Fruit fly (Drosophila melanogaster) whole organism, embryonic: Measurements from ENCODE around the gene CkIIalpha-i3.

Source experiments
- Antp ChIP-seq: fragments of 200-800 bp; sonication (Bioruptor generic); optimal IDR thresholded peaks from 3 replicates; lab custom pipeline; 2016; ENCODE audit warnings: missing biosample characterization, missing genetic modification characterization
- Atf3 ChIP-seq: fragments of 200-800 bp; sonication (Bioruptor generic); optimal IDR thresholded peaks from 3 replicates; lab custom pipeline; 2016; ENCODE audit warnings: missing biosample characterization, missing genetic modification characterization
- Atf6 ChIP-seq: fragments of 200-800 bp; sonication (Bioruptor generic); IDR thresholded peaks from 2 replicates; pipeline ENCODE4 v1.3.6; 2022; ENCODE audit warnings: missing biosample characterization, missing genetic modification characterization
- Bgb ChIP-seq: fragments of 200-800 bp; sonication (Bioruptor generic); IDR thresholded peaks from 2 replicates; pipeline ENCODE4 v1.3.6; 2022; ENCODE audit warnings: missing biosample characterization, missing genetic modification characterization; ENCODE audit not compliant: partially characterized antibody
- Bteb2 ChIP-seq: fragments of 200-800 bp; sonication (Bioruptor generic); optimal IDR thresholded peaks from 2 replicates; lab custom pipeline; 2016; ENCODE audit warnings: missing biosample characterization, missing genetic modification characterization
- CG15479 ChIP-seq: fragments of 200-800 bp; sonication (Bioruptor generic); optimal IDR thresholded peaks from 3 replicates; lab custom pipeline; 2019; ENCODE audit warnings: missing biosample characterization, mild to moderate bottlenecking, missing genetic modification characterization, moderate library complexity
- CG1832 ChIP-seq: fragments of 200-800 bp; sonication (Bioruptor generic); optimal IDR thresholded peaks from 2 replicates; lab custom pipeline; 2017; ENCODE audit warnings: missing biosample characterization, mild to moderate bottlenecking, missing genetic modification characterization, inconsistent platforms
- CG2120 ChIP-seq: fragments of 200-800 bp; sonication (Bioruptor generic); optimal IDR thresholded peaks from 3 replicates; lab custom pipeline; 2016; ENCODE audit warnings: missing biosample characterization, missing genetic modification characterization
- CG2129 ChIP-seq: fragments of 200-800 bp; sonication (Bioruptor generic); IDR thresholded peaks from 2 replicates; pipeline ENCODE4 v1.3.6; 2022; ENCODE audit warnings: missing biosample characterization, missing genetic modification characterization; ENCODE audit not compliant: partially characterized antibody
- CG3163 ChIP-seq: fragments of 200-800 bp; sonication (Bioruptor generic); optimal IDR thresholded peaks from 3 replicates; lab custom pipeline; 2016; ENCODE audit warnings: missing biosample characterization, missing genetic modification characterization
- CG3281 ChIP-seq: fragments of 200-800 bp; sonication (Bioruptor generic); optimal IDR thresholded peaks from 3 replicates; lab custom pipeline; 2017; ENCODE audit warnings: missing biosample characterization, mild to moderate bottlenecking, missing genetic modification characterization
- CG6175 ChIP-seq: fragments of 200-800 bp; sonication (Bioruptor generic); IDR thresholded peaks from 3 replicates; pipeline ENCODE4 v1.3.6; 2022; ENCODE audit warnings: missing biosample characterization, missing genetic modification characterization
- CG8359 ChIP-seq: fragments of 200-800 bp; sonication (Bioruptor generic); optimal IDR thresholded peaks from 2 replicates; lab custom pipeline; 2017; ENCODE audit warnings: missing biosample characterization, mild to moderate bottlenecking, missing genetic modification characterization, borderline replicate concordance
- Chrac-16 ChIP-seq: fragments of 200-800 bp; sonication (Bioruptor generic); optimal IDR thresholded peaks from 3 replicates; lab custom pipeline; 2016; ENCODE audit warnings: missing biosample characterization, missing genetic modification characterization
- Doc3 ChIP-seq: fragments of 200-800 bp; sonication (Bioruptor generic); IDR thresholded peaks from 3 replicates; pipeline ENCODE4 v1.3.6; 2022; ENCODE audit warnings: missing biosample characterization, missing genetic modification characterization; ENCODE audit not compliant: partially characterized antibody
- GATAe ChIP-seq: fragments of 200-800 bp; sonication (Bioruptor generic); conservative IDR thresholded peaks from 2 replicates; pipeline ENCODE4 v1.3.6; 2022; ENCODE audit warnings: missing biosample characterization, missing genetic modification characterization
- Lim3 ChIP-seq: fragments of 200-800 bp; sonication (Bioruptor generic); IDR thresholded peaks from 2 replicates; pipeline ENCODE4 v1.3.6; 2022; ENCODE audit warnings: missing biosample characterization, missing genetic modification characterization
- MESR4 ChIP-seq: fragments of 200-800 bp; sonication (Bioruptor generic); optimal IDR thresholded peaks from 2 replicates; lab custom pipeline; 2018; ENCODE audit warnings: missing biosample characterization, mild to moderate bottlenecking, missing genetic modification characterization, moderate library complexity
- Med ChIP-seq: fragments of 200-800 bp; sonication (Bioruptor generic); peaks from one replicate; lab custom pipeline; 2016; ENCODE audit warnings: missing biosample characterization, missing genetic modification characterization, mild to moderate bottlenecking, inconsistent platforms, moderate library complexity
- Mrtf ChIP-seq: fragments of 200-800 bp; sonication (Bioruptor generic); IDR thresholded peaks from 3 replicates; pipeline ENCODE4 v1.3.6; 2022; ENCODE audit warnings: missing biosample characterization, missing genetic modification characterization
- Nf-YA ChIP-seq: fragments of 200-800 bp; sonication (Bioruptor generic); IDR thresholded peaks from 2 replicates; pipeline ENCODE4 v1.3.6; 2022; ENCODE audit warnings: missing biosample characterization, missing genetic modification characterization
- Nf-YB ChIP-seq: fragments of 200-800 bp; sonication (Bioruptor generic); optimal IDR thresholded peaks from 3 replicates; lab custom pipeline; 2019; ENCODE audit warnings: missing biosample characterization, mild to moderate bottlenecking, missing genetic modification characterization, moderate library complexity
- Opbp ChIP-seq: fragments of 200-800 bp; sonication (Bioruptor generic); IDR thresholded peaks from 3 replicates; pipeline ENCODE4 v1.3.6; 2022; ENCODE audit warnings: missing biosample characterization, missing genetic modification characterization; ENCODE audit not compliant: partially characterized antibody
- Spps ChIP-seq: fragments of 200-800 bp; sonication (Bioruptor generic); optimal IDR thresholded peaks from 2 replicates; lab custom pipeline; 2018; ENCODE audit warnings: missing biosample characterization, mild to moderate bottlenecking, missing genetic modification characterization
- amos ChIP-seq: fragments of 200-800 bp; sonication (Bioruptor generic); IDR thresholded peaks from 2 replicates; pipeline ENCODE4 v1.3.6; 2022; ENCODE audit warnings: missing biosample characterization, missing genetic modification characterization; ENCODE audit not compliant: partially characterized antibody
- bowl ChIP-seq: fragments of 200-800 bp; sonication (Bioruptor generic); IDR thresholded peaks from 2 replicates; pipeline ENCODE4 v1.3.6; 2022; ENCODE audit warnings: missing biosample characterization, missing genetic modification characterization
- cwo ChIP-seq: fragments of 200-800 bp; sonication (Bioruptor generic); optimal IDR thresholded peaks from 3 replicates; lab custom pipeline; 2017; ENCODE audit warnings: missing biosample characterization, missing genetic modification characterization, mild to moderate bottlenecking, moderate library complexity, missing genetic modification reagents
- dimm ChIP-seq: fragments of 200-800 bp; sonication (Bioruptor generic); IDR thresholded peaks from 2 replicates; pipeline ENCODE4 v1.3.6; 2022; ENCODE audit warnings: missing biosample characterization, missing genetic modification characterization
- dmrt99B ChIP-seq: fragments of 200-800 bp; sonication (Bioruptor generic); optimal IDR thresholded peaks from 2 replicates; lab custom pipeline; 2018; ENCODE audit warnings: missing biosample characterization, mild to moderate bottlenecking, missing genetic modification characterization, moderate library complexity
- ems ChIP-seq: fragments of 200-800 bp; sonication (Bioruptor generic); optimal IDR thresholded peaks from 3 replicates; lab custom pipeline; 2016; ENCODE audit warnings: missing biosample characterization, missing genetic modification characterization
- fd96Cb ChIP-seq: fragments of 200-800 bp; sonication (Bioruptor generic); optimal IDR thresholded peaks from 2 replicates; lab custom pipeline; 2018; ENCODE audit warnings: missing biosample characterization, mild to moderate bottlenecking, missing genetic modification characterization, moderate library complexity
- ftz-f1 ChIP-seq: fragments of 200-800 bp; sonication (Bioruptor generic); optimal IDR thresholded peaks from 2 replicates; lab custom pipeline; 2016; ENCODE audit warnings: missing biosample characterization, missing genetic modification characterization
- grau ChIP-seq: fragments of 200-800 bp; optimal IDR thresholded peaks from 3 replicates; lab custom pipeline; 2019; ENCODE audit warnings: missing biosample characterization, mild to moderate bottlenecking, missing genetic modification characterization, moderate library complexity
- hbn ChIP-seq: fragments of 200-800 bp; sonication (Bioruptor generic); IDR thresholded peaks from 2 replicates; pipeline ENCODE4 v1.3.6; 2022; ENCODE audit warnings: missing biosample characterization, missing genetic modification characterization; ENCODE audit not compliant: partially characterized antibody
- hkb ChIP-seq, 2 experiments: fragments of 200-800 bp in 1 of 2; fragments of >200 bp in 1 of 2; sonication (Bioruptor generic) in 1 of 2; IDR thresholded peaks in 1 of 2; optimal IDR thresholded peaks in 1 of 2; 2 replicates each; pipeline versions ENCODE4 v1.3.6 to Lab custom; 2017 to 2022; ENCODE audit warnings: missing biosample characterization in 1 of 2, missing genetic modification characterization in 1 of 2
- jigr1 ChIP-seq: fragments of 200-800 bp; sonication (Bioruptor generic); IDR thresholded peaks from 3 replicates; pipeline ENCODE4 v1.3.6; 2022; ENCODE audit warnings: missing biosample characterization, missing genetic modification characterization
- jumu ChIP-seq: fragments of 200-800 bp; sonication (Bioruptor generic); optimal IDR thresholded peaks from 3 replicates; lab custom pipeline; 2016; ENCODE audit warnings: missing biosample characterization, missing genetic modification characterization
- klu ChIP-seq: fragments of 200-800 bp; sonication (Bioruptor generic); IDR thresholded peaks from 2 replicates; pipeline ENCODE4 v1.3.6; 2022; ENCODE audit warnings: missing biosample characterization, missing genetic modification characterization
- mirr ChIP-seq: fragments of 200-800 bp; sonication (Bioruptor generic); optimal IDR thresholded peaks from 3 replicates; lab custom pipeline; 2018; ENCODE audit warnings: missing biosample characterization, mild to moderate bottlenecking, missing genetic modification characterization
- pfk ChIP-seq: fragments of 200-800 bp; sonication (Bioruptor generic); optimal IDR thresholded peaks from 2 replicates; lab custom pipeline; 2018; ENCODE audit warnings: missing biosample characterization, mild to moderate bottlenecking, missing genetic modification characterization, moderate library complexity
- psq ChIP-seq: fragments of 200-800 bp; sonication (Bioruptor generic); optimal IDR thresholded peaks from 2 replicates; lab custom pipeline; 2017; ENCODE audit warnings: missing biosample characterization, missing genetic modification characterization
- schlank ChIP-seq: fragments of 200-800 bp; sonication (Bioruptor generic); optimal IDR thresholded peaks from 2 replicates; lab custom pipeline; 2018; ENCODE audit warnings: missing biosample characterization, mild to moderate bottlenecking, missing genetic modification characterization
- seq ChIP-seq: fragments of 200-800 bp; sonication (Bioruptor generic); IDR thresholded peaks from 2 replicates; pipeline ENCODE4 v1.3.6; 2022; ENCODE audit warnings: missing biosample characterization, missing genetic modification characterization
- sima ChIP-seq: fragments of 200-800 bp; sonication (Bioruptor generic); optimal IDR thresholded peaks from 2 replicates; lab custom pipeline; 2016; ENCODE audit warnings: missing biosample characterization, missing genetic modification characterization
- sqz ChIP-seq: fragments of 200-800 bp; sonication (Bioruptor generic); optimal IDR thresholded peaks from 3 replicates; lab custom pipeline; 2018; ENCODE audit warnings: missing biosample characterization, mild to moderate bottlenecking, missing genetic modification characterization
- unpg ChIP-seq: fragments of 200-800 bp; sonication (Bioruptor generic); optimal IDR thresholded peaks from 3 replicates; lab custom pipeline; 2018; ENCODE audit warnings: missing biosample characterization, mild to moderate bottlenecking, missing genetic modification characterization, moderate library complexity
- vfl ChIP-seq: fragments of 200-800 bp; sonication (Bioruptor generic); optimal IDR thresholded peaks from 2 replicates; lab custom pipeline; 2016; ENCODE audit warnings: missing biosample characterization, missing genetic modification characterization
- z ChIP-seq: fragments of 200-800 bp; sonication (Bioruptor generic); IDR thresholded peaks from 3 replicates; pipeline ENCODE4 v1.3.6; 2022; ENCODE audit warnings: missing biosample characterization, missing genetic modification characterization
- zfh1 ChIP-seq: fragments of 200-800 bp; sonication (Bioruptor generic); IDR thresholded peaks from 3 replicates; pipeline ENCODE4 v1.3.6; 2022; ENCODE audit warnings: missing biosample characterization, missing genetic modification characterization

The CkIIalpha-i3 gene

dm6 chr3L:696404-697054, 13.9 kb downstream of the CkIIalpha-i3 start (continued):
- TF ChIP-seq Bgb (no peak), hbn (GFP tag; lab: Robert Waterston, UW) (no peak), dmrt99B (tag; lab: Kevin White, UChicago) (peak; percentile 97), Nf-YA (GFP tag; lab: Robert Waterston, UW) (peak; percentile 89), cwo (GFP tag; lab: Kevin White, UChicago) (peak; percentile 93), Chrac-16 (GFP tag; lab: Kevin White, UChicago) (peak; percentile 88), CG2129 (GFP tag; lab: Robert Waterston, UW) (no peak), psq (peak; percentile 73), GATAe (peak; percentile 82), sima (GFP tag; lab: Kevin White, UChicago) (peak; percentile 57), Spps (peak; percentile 96), grau (peak; percentile 95), sqz (peak; percentile 92), jumu (GFP tag; lab: Kevin White, UChicago) (no peak), CG3281 (GFP tag; lab: Kevin White, UChicago) (peak; percentile 95), dimm (peak; percentile 81), ftz-f1 (GFP tag; lab: Kevin White, UChicago) (peak; percentile 4), zfh1 (GFP tag; lab: Robert Waterston, UW) (peak; percentile 97), Lim3 (GFP tag; lab: Robert Waterston, UW) (peak; percentile 79), bowl (GFP tag; lab: Robert Waterston, UW) (peak; percentile 90), z (peak; percentile 30; the same call in 1 of the 3 replicates), amos (GFP tag; lab: Robert Waterston, UW) (no peak), Doc3 (GFP tag; lab: Robert Waterston, UW) (no peak), schlank (tag; lab: Kevin White, UChicago) (peak; percentile 87), CG8359 (GFP tag; lab: Kevin White, UChicago) (peak; percentile 91), CG6175 (GFP tag; lab: Robert Waterston, UW) (peak; percentile 85), Atf3 (GFP tag; lab: Kevin White, UChicago) (peak; percentile 29), hkb (optimal IDR thresholded peaks at IDR 0.05; lab: Kevin White, UChicago) (no peak), hkb (GFP tag; IDR thresholded peaks at IDR 0.05; lab: Robert Waterston, UW) (peak; percentile 98), vfl (GFP tag; lab: Kevin White, UChicago) (peak; percentile 64), CG2120 (GFP tag; lab: Kevin White, UChicago) (peak; percentile 83), Bteb2 (GFP tag; lab: Kevin White, UChicago) (peak; percentile 33), CG1832 (GFP tag; lab: Kevin White, UChicago) (no peak), pfk (GFP tag; lab: Kevin White, UChicago) (no peak), ems (peak; percentile 92), Nf-YB (GFP tag; lab: Kevin White, UChicago) (peak; percentile 85), Opbp (GFP tag; lab: Robert Waterston, UW) (no peak), fd96Cb (tag; lab: Kevin White, UChicago) (peak; percentile 97), Antp (peak; percentile 32), Med (peak; percentile 95), mirr (peak; percentile 67), MESR4 (peak; percentile 40), Atf6 (GFP tag; lab: Robert Waterston, UW) (peak; percentile 94), klu (peak; percentile 87), seq (GFP tag; lab: Robert Waterston, UW) (peak; percentile 95), jigr1 (peak; percentile 88), unpg (GFP tag; lab: Kevin White, UChicago) (peak; percentile 97), CG15479 (GFP tag; lab: Kevin White, UChicago) (peak; percentile 52), CG3163 (GFP tag; lab: Kevin White, UChicago) (no peak), Mrtf (GFP tag; lab: Robert Waterston, UW) (peak; percentile 95)
